Fruit fly (Drosophila melanogaster) whole organism, embryonic: Measurements from ENCODE around the gene org-1.
A peak's percentile ranks its signal among the peaks of the same experiment; 100 is the strongest.

ENCODE experiments used
- Antp ChIP-seq: fragments of 200-800 bp; sonication (Bioruptor generic); optimal IDR thresholded peaks from 3 replicates; lab custom pipeline; 2016; ENCODE audit warnings: missing biosample characterization, missing genetic modification characterization
- Atf3 ChIP-seq: fragments of 200-800 bp; sonication (Bioruptor generic); optimal IDR thresholded peaks from 3 replicates; lab custom pipeline; 2016; ENCODE audit warnings: missing biosample characterization, missing genetic modification characterization
- C15 ChIP-seq: fragments of 200-800 bp; sonication (Bioruptor generic); IDR thresholded peaks from 3 replicates; pipeline ENCODE4 v1.3.6; 2022; ENCODE audit warnings: missing biosample characterization, missing genetic modification characterization
- CG10147 ChIP-seq: fragments of 200-800 bp; sonication (Bioruptor generic); optimal IDR thresholded peaks from 2 replicates; lab custom pipeline; 2019; ENCODE audit warnings: missing biosample characterization, mild to moderate bottlenecking, missing genetic modification characterization, moderate library complexity
- CG10462 ChIP-seq: fragments of 200-800 bp; sonication (Bioruptor generic); optimal IDR thresholded peaks from 2 replicates; lab custom pipeline; 2016; ENCODE audit warnings: missing biosample characterization, missing genetic modification characterization
- CG12659 ChIP-seq: fragments of 200-800 bp; sonication (Bioruptor generic); optimal IDR thresholded peaks from 3 replicates; lab custom pipeline; 2017; ENCODE audit warnings: mild to moderate bottlenecking, missing biosample characterization, missing genetic modification reagents, missing genetic modification characterization
- CG13775 ChIP-seq: fragments of 200-800 bp; sonication (Bioruptor generic); optimal IDR thresholded peaks from 3 replicates; lab custom pipeline; 2017; ENCODE audit warnings: missing biosample characterization, mild to moderate bottlenecking, missing genetic modification characterization
- CG15514 ChIP-seq: fragments of 200-800 bp; sonication (Bioruptor generic); optimal IDR thresholded peaks from 3 replicates; lab custom pipeline; 2017; ENCODE audit warnings: missing biosample characterization, missing genetic modification characterization, mild to moderate bottlenecking, moderate library complexity, missing genetic modification reagents
- CG17829 ChIP-seq: fragments of 200-800 bp; optimal IDR thresholded peaks from 2 replicates; lab custom pipeline; 2019; ENCODE audit warnings: missing biosample characterization, mild to moderate bottlenecking, missing genetic modification characterization, moderate library complexity
- CG2120 ChIP-seq: fragments of 200-800 bp; sonication (Bioruptor generic); optimal IDR thresholded peaks from 3 replicates; lab custom pipeline; 2016; ENCODE audit warnings: missing biosample characterization, missing genetic modification characterization
- CG2712 ChIP-seq: fragments of 200-800 bp; optimal IDR thresholded peaks from 3 replicates; lab custom pipeline; 2019; ENCODE audit warnings: missing biosample characterization, mild to moderate bottlenecking, missing genetic modification characterization, moderate library complexity
- CG3407 ChIP-seq: fragments of 200-800 bp; sonication (Bioruptor generic); optimal IDR thresholded peaks from 2 replicates; lab custom pipeline; 2018; ENCODE audit warnings: missing biosample characterization, mild to moderate bottlenecking, missing genetic modification characterization
- CG34376 ChIP-seq: fragments of 200-800 bp; sonication (Bioruptor generic); optimal IDR thresholded peaks from 2 replicates; lab custom pipeline; 2018; ENCODE audit warnings: missing biosample characterization, mild to moderate bottlenecking, missing genetic modification characterization
- CG43689 ChIP-seq: fragments of 200-800 bp; sonication (Bioruptor generic); IDR thresholded peaks from 2 replicates; pipeline ENCODE4 v1.3.6; 2022; ENCODE audit warnings: missing biosample characterization, missing genetic modification characterization
- CG5953 ChIP-seq: fragments of 200-800 bp; sonication (Bioruptor generic); IDR thresholded peaks from 2 replicates; pipeline ENCODE4 v1.3.6; 2022; ENCODE audit warnings: missing biosample characterization, missing genetic modification characterization
- CG6272 ChIP-seq: fragments of 200-800 bp; sonication (Bioruptor generic); IDR thresholded peaks from 2 replicates; pipeline ENCODE4 v1.3.6; 2022; ENCODE audit warnings: missing biosample characterization, missing genetic modification characterization
- CG6791 ChIP-seq: fragments of 200-800 bp; sonication (Bioruptor generic); IDR thresholded peaks from 3 replicates; pipeline ENCODE4 v1.3.6; 2022; ENCODE audit warnings: missing biosample characterization, missing genetic modification characterization; ENCODE audit not compliant: partially characterized antibody
- CG7357 ChIP-seq: fragments of 200-800 bp; sonication (Bioruptor generic); IDR thresholded peaks from 3 replicates; pipeline ENCODE4 v1.3.6; 2022; ENCODE audit warnings: missing biosample characterization, missing genetic modification characterization
- CG9727 ChIP-seq: fragments of 200-800 bp; sonication (Bioruptor generic); optimal IDR thresholded peaks from 3 replicates; lab custom pipeline; 2017; ENCODE audit warnings: missing biosample characterization, mild to moderate bottlenecking, missing genetic modification characterization
- CG9932 ChIP-seq: fragments of 200-800 bp; sonication (Bioruptor generic); IDR thresholded peaks from 2 replicates; pipeline ENCODE4 v1.3.6; 2022; ENCODE audit warnings: missing biosample characterization, missing genetic modification characterization
- Camta ChIP-seq: fragments of 200-800 bp; sonication (Bioruptor generic); optimal IDR thresholded peaks from 2 replicates; lab custom pipeline; 2016; ENCODE audit warnings: missing biosample characterization, missing genetic modification characterization
- D ChIP-seq, 2 experiments: fragments of 200-800 bp in 1 of 2; fragments of >200 bp in 1 of 2; sonication (Bioruptor generic) in 1 of 2; optimal IDR thresholded peaks; 2 replicates in 1 of 2; 3 replicates in 1 of 2; lab custom pipeline; 2017; ENCODE audit warnings: mild to moderate bottlenecking in 1 of 2, missing biosample characterization in 1 of 2, missing genetic modification characterization in 1 of 2, missing genetic modification reagents in 1 of 2
- Dad ChIP-seq: fragments of 200-800 bp; sonication (Bioruptor generic); optimal IDR thresholded peaks from 3 replicates; lab custom pipeline; 2016; ENCODE audit warnings: missing biosample characterization, missing genetic modification characterization
- Deaf1 ChIP-seq: fragments of 200-800 bp; optimal IDR thresholded peaks from 3 replicates; lab custom pipeline; 2019; ENCODE audit warnings: missing biosample characterization, mild to moderate bottlenecking, missing genetic modification characterization, moderate library complexity
- Dek ChIP-seq: fragments of 200-800 bp; sonication (Bioruptor generic); optimal IDR thresholded peaks from 3 replicates; lab custom pipeline; 2019; ENCODE audit warnings: missing biosample characterization, mild to moderate bottlenecking, missing genetic modification characterization, moderate library complexity
- E2f1 ChIP-seq: fragments of 200-800 bp; sonication (Bioruptor generic); IDR thresholded peaks from 2 replicates; pipeline ENCODE4 v1.3.6; 2022; ENCODE audit warnings: missing biosample characterization, missing genetic modification characterization
- Fer3 ChIP-seq: fragments of 200-800 bp; sonication (Bioruptor generic); optimal IDR thresholded peaks from 2 replicates; lab custom pipeline; 2018; ENCODE audit warnings: missing biosample characterization, mild to moderate bottlenecking, missing genetic modification characterization, moderate library complexity
- Lhr ChIP-seq: fragments of 200-800 bp; sonication (Bioruptor generic); optimal IDR thresholded peaks from 3 replicates; lab custom pipeline; 2017; ENCODE audit warnings: mild to moderate bottlenecking, missing biosample characterization, missing genetic modification reagents, missing genetic modification characterization
- Lpt ChIP-seq: fragments of >200 bp; optimal IDR thresholded peaks from 2 replicates; lab custom pipeline; 2018; ENCODE audit warnings: missing biosample characterization, missing genetic modification characterization
- Mad ChIP-seq: fragments of 200-800 bp; sonication (Bioruptor generic); optimal IDR thresholded peaks from 2 replicates; lab custom pipeline; 2016; ENCODE audit warnings: missing biosample characterization, missing genetic modification characterization
- Pdp1 ChIP-seq, 2 experiments: fragments of 200-800 bp; sonication (Bioruptor generic); optimal IDR thresholded peaks; 3 replicates each; lab custom pipeline; 2016; ENCODE audit warnings: missing biosample characterization in 2 of 2, missing genetic modification characterization in 2 of 2, mild to moderate bottlenecking in 1 of 2, moderate library complexity in 1 of 2
- Xrp1 ChIP-seq: fragments of 200-800 bp; sonication (Bioruptor generic); IDR thresholded peaks from 2 replicates; pipeline ENCODE4 v1.3.6; 2022; ENCODE audit warnings: missing biosample characterization, missing genetic modification characterization
- YL-1 ChIP-seq: fragments of 200-800 bp; sonication (Bioruptor generic); optimal IDR thresholded peaks from 3 replicates; lab custom pipeline; 2017; ENCODE audit warnings: missing biosample characterization, mild to moderate bottlenecking, missing genetic modification characterization
- abd-A ChIP-seq: fragments of 200-800 bp; sonication (Bioruptor generic); optimal IDR thresholded peaks from 3 replicates; lab custom pipeline; 2019; ENCODE audit warnings: missing biosample characterization, mild to moderate bottlenecking, missing genetic modification characterization, moderate library complexity
- chm ChIP-seq: fragments of 200-800 bp; sonication (Bioruptor generic); IDR thresholded peaks from 2 replicates; pipeline ENCODE4 v1.3.6; 2022; ENCODE audit warnings: missing biosample characterization, missing genetic modification characterization
- corto ChIP-seq: fragments of 200-800 bp; sonication (Bioruptor generic); optimal IDR thresholded peaks from 2 replicates; lab custom pipeline; 2016; ENCODE audit warnings: missing biosample characterization, mild to moderate bottlenecking, missing genetic modification characterization, moderate library complexity
- dm ChIP-seq: fragments of 200-800 bp; sonication (Bioruptor generic); optimal IDR thresholded peaks from 3 replicates; lab custom pipeline; 2016; ENCODE audit warnings: missing biosample characterization, missing genetic modification characterization
- emc ChIP-seq: fragments of 200-800 bp; sonication (Bioruptor generic); optimal IDR thresholded peaks from 2 replicates; lab custom pipeline; 2016; ENCODE audit warnings: missing biosample characterization, missing genetic modification characterization
- exex ChIP-seq: fragments of 200-800 bp; sonication (Bioruptor generic); optimal IDR thresholded peaks from 4 replicates; lab custom pipeline; 2018; ENCODE audit warnings: missing biosample characterization, mild to moderate bottlenecking, missing genetic modification characterization, moderate library complexity
- grn ChIP-seq: fragments of 200-800 bp; sonication (Bioruptor generic); optimal IDR thresholded peaks from 3 replicates; lab custom pipeline; 2017; ENCODE audit warnings: missing biosample characterization, missing genetic modification characterization
- jumu ChIP-seq: fragments of 200-800 bp; sonication (Bioruptor generic); optimal IDR thresholded peaks from 3 replicates; lab custom pipeline; 2016; ENCODE audit warnings: missing biosample characterization, missing genetic modification characterization
- lab ChIP-seq: fragments of 200-800 bp; sonication (Bioruptor generic); optimal IDR thresholded peaks from 3 replicates; lab custom pipeline; 2017; ENCODE audit warnings: missing biosample characterization, missing genetic modification characterization, mild to moderate bottlenecking, moderate library complexity, missing genetic modification reagents
- lbe ChIP-seq: fragments of 200-800 bp; sonication (Bioruptor generic); optimal IDR thresholded peaks from 2 replicates; lab custom pipeline; 2016; ENCODE audit warnings: missing biosample characterization, mild to moderate bottlenecking, missing genetic modification characterization
- luna ChIP-seq: fragments of 200-800 bp; sonication (Bioruptor generic); optimal IDR thresholded peaks from 2 replicates; lab custom pipeline; 2016; ENCODE audit warnings: missing biosample characterization, missing genetic modification characterization
- oc ChIP-seq: fragments of 200-800 bp; sonication (Bioruptor generic); optimal IDR thresholded peaks from 2 replicates; lab custom pipeline; 2018; ENCODE audit warnings: missing biosample characterization, mild to moderate bottlenecking, missing genetic modification characterization, moderate library complexity
- row ChIP-seq: fragments of 200-800 bp; sonication (Bioruptor generic); IDR thresholded peaks from 3 replicates; pipeline ENCODE4 v1.3.6; 2022; ENCODE audit warnings: missing biosample characterization, missing genetic modification characterization
- sna ChIP-seq: fragments of 200-800 bp; sonication (Bioruptor generic); IDR thresholded peaks from 2 replicates; pipeline ENCODE4 v1.3.6; 2022; ENCODE audit warnings: missing biosample characterization, missing genetic modification characterization; ENCODE audit not compliant: partially characterized antibody
- tio ChIP-seq: fragments of 200-800 bp; sonication (Bioruptor generic); optimal IDR thresholded peaks from 2 replicates; lab custom pipeline; 2017; ENCODE audit warnings: missing biosample characterization, missing genetic modification characterization, inconsistent platforms
- vnd ChIP-seq: fragments of 200-800 bp; sonication (Bioruptor generic); IDR thresholded peaks from 3 replicates; pipeline ENCODE4 v1.3.6; 2022; ENCODE audit warnings: missing biosample characterization, missing genetic modification characterization; ENCODE audit not compliant: partially characterized antibody
- yki ChIP-seq: fragments of >200 bp; optimal IDR thresholded peaks from 3 replicates; lab custom pipeline; 2018
- z ChIP-seq: fragments of 200-800 bp; sonication (Bioruptor generic); IDR thresholded peaks from 3 replicates; pipeline ENCODE4 v1.3.6; 2022; ENCODE audit warnings: missing biosample characterization, missing genetic modification characterization

Gene org-1

dm6 chrX:8460686-8461085 is 5.8 kb upstream of the org-1 start, which contains the start of gene CG15347:
Gene CG15347 (minus strand): TSS chrX:8460898.
- TF ChIP-seq CG15514 (GFP tag; lab: Kevin White, UChicago) (peak; percentile 90), Pdp1 (GFP tag; optimal IDR thresholded peaks at IDR 0.05; lab: Kevin White, UChicago) (peak in 1 of 2 experiments; percentile 23), corto (GFP tag; lab: Kevin White, UChicago) (no peak), abd-A (tag; lab: Kevin White, UChicago) (no peak), oc (tag; lab: Kevin White, UChicago) (no peak), exex (peak; percentile 40), grn (GFP tag; lab: Kevin White, UChicago) (peak; percentile 9), z (0 out of 3 replicates have a peak, but pooled peaks have one; percentile 36), CG2120 (GFP tag; lab: Kevin White, UChicago) (no peak), Lhr (GFP tag; lab: Kevin White, UChicago) (no peak), CG9932 (no peak), Deaf1 (tag; lab: Kevin White, UChicago) (no peak), lab (GFP tag; lab: Kevin White, UChicago) (peak; percentile 10), CG7357 (GFP tag; lab: Robert Waterston, UW) (no peak), emc (GFP tag; lab: Kevin White, UChicago) (no peak), CG13775 (GFP tag; lab: Kevin White, UChicago) (no peak), yki (lab: Kevin White, UChicago) (no peak), CG5953 (GFP tag; lab: Robert Waterston, UW) (no peak), D (optimal IDR thresholded peaks at IDR 0.05; lab: Kevin White, UChicago) (no peak), D (GFP tag; optimal IDR thresholded peaks at IDR 0.05; lab: Kevin White, UChicago) (no peak), CG34376 (GFP tag; lab: Kevin White, UChicago) (peak; percentile 34), chm (GFP tag; lab: Robert Waterston, UW) (peak; percentile 36; the same call in 1 of the 2 replicates)

- TF ChIP-seq Lpt (no peak), sna (GFP tag; lab: Robert Waterston, UW) (no peak), Xrp1 (0 out of 2 replicates have a peak, but pooled peaks have one; percentile 22), CG3407 (GFP tag; lab: Kevin White, UChicago) (no peak), CG9727 (GFP tag; lab: Kevin White, UChicago) (no peak), CG10147 (GFP tag; lab: Kevin White, UChicago) (no peak), C15 (GFP tag; lab: Robert Waterston, UW) (no peak), E2f1 (GFP tag; lab: Robert Waterston, UW) (no peak), CG12659 (GFP tag; lab: Kevin White, UChicago) (no peak), YL-1 (GFP tag; lab: Kevin White, UChicago) (no peak), CG6791 (no peak), dm (GFP tag; lab: Kevin White, UChicago) (no peak), Dad (GFP tag; lab: Kevin White, UChicago) (no peak), Fer3 (tag; lab: Kevin White, UChicago) (no peak), tio (GFP tag; lab: Kevin White, UChicago) (peak; percentile 4), vnd (GFP tag; lab: Robert Waterston, UW) (no peak), lbe (GFP tag; lab: Kevin White, UChicago) (no peak), CG2712 (tag; lab: Kevin White, UChicago) (no peak), row (0 out of 3 replicates have a peak, but pooled peaks have one; percentile 17), CG17829 (tag; lab: Kevin White, UChicago) (no peak), Dek (tag; lab: Kevin White, UChicago) (no peak), luna (no peak), CG43689 (GFP tag; lab: Robert Waterston, UW) (no peak), Atf3 (GFP tag; lab: Kevin White, UChicago) (no peak), Camta (no peak), CG10462 (GFP tag; lab: Kevin White, UChicago) (no peak), Mad (GFP tag; lab: Kevin White, UChicago) (no peak), CG6272 (no peak), Antp (GFP tag; lab: Kevin White, UChicago) (no peak), jumu (no peak)
Observed at dm6 chrX:8460232-8460631, 5.4 kb upstream of the org-1 start.
